Worm (Caenorhabditis elegans): Measurements from ENCODE around the gene daf-19.

The daf-19 gene

ce11 chrII:10146488-10146887, 22.7 kb downstream of the daf-19 start, which contains the start of gene pax-3:
Gene pax-3, plus strand, starts transcription at chrII:10146570.
- no peak for TF ChIP-seq nhr-90 (tag; optimal IDR thresholded peaks at IDR 0.05)
- TF ChIP-seq him-1 (tag; optimal IDR thresholded peaks at IDR 0.05): no peak
- TF ChIP-seq C17E4.6 (GFP tag; IDR thresholded peaks at IDR 0.05): no peak
- TF ChIP-seq ets-4 (GFP tag; optimal IDR thresholded peaks at IDR 0.05): peak; percentile 23
- no peak for TF ChIP-seq madf-3 (GFP tag; IDR thresholded peaks at IDR 0.05)
- no peak for TF ChIP-seq madf-8 (GFP tag; conservative IDR thresholded peaks at IDR 0.05)
- TF ChIP-seq mxl-1 (tag; optimal IDR thresholded peaks at IDR 0.05): no peak
- TF ChIP-seq F57C9.4 (tag; optimal IDR thresholded peaks at IDR 0.05): no peak
- no peak for TF ChIP-seq F33H1.4 (GFP tag; IDR thresholded peaks at IDR 0.05)
- 0 out of 2 replicates have a peak, but pooled peaks have one; percentile 31 for TF ChIP-seq zfh-2 (GFP tag; conservative IDR thresholded peaks at IDR 0.05)
- TF ChIP-seq ceh-100 (GFP tag; IDR thresholded peaks at IDR 0.05): no peak
- TF ChIP-seq sptf-2 (GFP tag; optimal IDR thresholded peaks at IDR 0.05): no peak
- TF ChIP-seq dpl-1 (GFP tag; optimal IDR thresholded peaks at IDR 0.05): no peak
- TF ChIP-seq C06A6.2 (GFP tag; conservative IDR thresholded peaks at IDR 0.05): no peak
- no peak for TF ChIP-seq ama-1 (optimal IDR thresholded peaks at IDR 0.05)
- no peak for TF ChIP-seq ama-1 (GFP tag; optimal IDR thresholded peaks at IDR 0.05)

- TF ChIP-seq egrh-3 (GFP tag; IDR thresholded peaks at IDR 0.05) (no peak), tlf-1 (GFP tag; optimal IDR thresholded peaks at IDR 0.05) (no peak), lsl-1 (GFP tag; optimal IDR thresholded peaks at IDR 0.05) (no peak), mes-4 (tag; optimal IDR thresholded peaks at IDR 0.05) (no peak), ztf-28 (GFP tag; IDR thresholded peaks at IDR 0.05) (no peak), nhr-27 (tag; optimal IDR thresholded peaks at IDR 0.05) (no peak), zfh-2 (GFP tag; conservative IDR thresholded peaks at IDR 0.05) (no peak), unc-62 (GFP tag; optimal IDR thresholded peaks at IDR 0.05) (no peak), ama-1 (optimal IDR thresholded peaks at IDR 0.05) (no peak), ama-1 (GFP tag; optimal IDR thresholded peaks at IDR 0.05) (no peak), F10E7.11 (tag; optimal IDR thresholded peaks at IDR 0.05) (no peak), ekl-4 (GFP tag; IDR thresholded peaks at IDR 0.05) (no peak), madf-8 (GFP tag; conservative IDR thresholded peaks at IDR 0.05) (no peak), lsy-27 (tag; optimal IDR thresholded peaks at IDR 0.05; ENCODE audit: borderline replicate concordance, insufficient read depth) (no peak), let-607 (tag; optimal IDR thresholded peaks at IDR 0.05) (no peak), ceh-100 (GFP tag; IDR thresholded peaks at IDR 0.05) (no peak), aptf-3 (GFP tag; IDR thresholded peaks at IDR 0.05) (no peak), B0261.1 (tag; optimal IDR thresholded peaks at IDR 0.05) (no peak), lin-40 (tag; optimal IDR thresholded peaks at IDR 0.05) (no peak), nfya-1 (tag; optimal IDR thresholded peaks at IDR 0.05; ENCODE audit: borderline replicate concordance, insufficient read depth) (no peak), F57A8.1 (GFP tag; optimal IDR thresholded peaks at IDR 0.05) (no peak)
Observed at ce11 chrII:10144092-10144491, 25.1 kb downstream of the daf-19 start, which contains the start of gene F27E5.3. Gene F27E5.3, minus strand, starts transcription at chrII:10144192.

ce11 chrII:10139177-10139640, 29.9 kb downstream of the daf-19 start, which contains the start of gene asah-2:
Gene asah-2, plus strand, starts transcription at chrII:10139590.
- TF ChIP-seq nhr-80 (tag; optimal IDR thresholded peaks at IDR 0.05) (peak; percentile 68), sptf-2 (GFP tag; optimal IDR thresholded peaks at IDR 0.05) (no peak), ceh-79 (tag; optimal IDR thresholded peaks at IDR 0.05) (no peak), attf-5 (GFP tag; optimal IDR thresholded peaks at IDR 0.05) (no peak)

ce11 chrII:10137358-10137757, 31.8 kb downstream of the daf-19 start, which contains the start of gene phg-1:
Gene phg-1, plus strand, starts transcription at chrII:10137658.
- TF ChIP-seq Y53F4B.3 (GFP tag; IDR thresholded peaks at IDR 0.05) (no peak), K11D2.4 (GFP tag; IDR thresholded peaks at IDR 0.05) (no peak), nhr-179 (tag; optimal IDR thresholded peaks at IDR 0.05) (no peak), ztf-22 (GFP tag; optimal IDR thresholded peaks at IDR 0.05) (no peak), B0035.1 (tag; optimal IDR thresholded peaks at IDR 0.05) (no peak), ekl-4 (GFP tag; IDR thresholded peaks at IDR 0.05) (no peak), sptf-2 (GFP tag; optimal IDR thresholded peaks at IDR 0.05) (no peak), chd-7 (tag; optimal IDR thresholded peaks at IDR 0.05) (no peak), cebp-2 (GFP tag; IDR thresholded peaks at IDR 0.05) (no peak)

Data from whole organism, young adult.